Worm (Caenorhabditis elegans): ENCODE measurements around the gene F40G12.2.
"Not testable (repeated sequence)": the region's sequence is repeated elsewhere in the genome, so short reads cannot be mapped to it uniquely, and the experiment has no call there.

F40G12.2 gene

DNA sequence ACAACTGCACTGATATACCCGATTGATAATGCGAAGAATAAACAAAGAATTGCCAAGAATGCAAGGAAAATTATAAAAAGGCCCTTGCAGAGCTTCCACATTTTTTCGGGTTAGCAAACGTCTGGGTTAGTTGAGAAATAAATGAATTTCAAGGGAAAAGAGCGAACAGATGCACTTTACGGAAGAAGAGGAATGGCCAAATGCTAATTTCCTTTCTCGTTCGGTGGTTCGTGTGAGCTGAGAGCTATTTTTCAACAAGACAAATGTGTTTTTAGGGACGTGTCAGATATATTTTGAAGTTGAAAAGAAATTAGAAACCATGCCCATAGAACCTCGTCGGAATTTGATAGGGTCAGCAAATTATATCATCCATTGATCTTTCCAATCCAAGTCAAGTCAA, at the start of gene F40G12.2:
Gene F40G12.2, minus strand, starts transcription at position 101 of the 400 bp plus-strand sequence.
- TF ChIP-seq nhr-2 (tag; optimal IDR thresholded peaks at IDR 0.05) (no peak), snpc-4 (tag; optimal IDR thresholded peaks at IDR 0.05) (no peak), elt-3 (tag; optimal IDR thresholded peaks at IDR 0.05) (no peak), sptf-1 (tag; optimal IDR thresholded peaks at IDR 0.05) (no peak), pha-4 (tag; optimal IDR thresholded peaks at IDR 0.05) (no peak), lin-13 (tag; optimal IDR thresholded peaks at IDR 0.05) (no peak), unc-120 (tag; optimal IDR thresholded peaks at IDR 0.05; ENCODE audit: poor library complexity, severe bottlenecking) (no peak), ztf-11 (tag; optimal IDR thresholded peaks at IDR 0.05) (no peak), mep-1 (tag; optimal IDR thresholded peaks at IDR 0.05) (no peak), lsy-2 (tag; optimal IDR thresholded peaks at IDR 0.05) (no peak), nhr-76 (tag; optimal IDR thresholded peaks at IDR 0.05) (no peak), bed-3 (GFP tag; optimal IDR thresholded peaks at IDR 0.05) (no peak), blmp-1 (tag; optimal IDR thresholded peaks at IDR 0.05) (no peak)

DNA sequence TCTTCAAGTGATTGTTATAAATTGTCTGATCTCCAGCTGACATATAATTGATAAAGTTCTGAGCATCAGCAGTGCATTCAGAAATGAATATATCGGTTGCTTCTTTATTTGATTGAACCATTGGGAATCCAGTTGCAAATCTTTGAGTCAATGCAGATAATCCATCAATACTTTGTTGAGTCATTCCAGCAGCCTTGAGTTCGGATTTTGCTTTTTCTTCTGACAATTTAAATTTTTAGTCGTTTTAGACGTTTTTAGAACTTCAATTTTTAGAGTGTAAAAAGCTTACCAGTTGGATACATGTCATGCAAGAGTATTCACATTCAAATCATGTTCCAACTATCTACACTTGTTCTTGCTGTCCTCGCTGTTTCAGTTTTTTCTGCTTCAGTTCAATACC, 48.9 kb upstream of the F40G12.2 start, which contains the start of gene F14D7.14:
Gene F14D7.14, plus strand, starts transcription at position 301 of the 400 bp plus-strand sequence.
- TF ChIP-seq drap-1 (GFP tag; optimal IDR thresholded peaks at IDR 0.05); snpc-4 (tag; optimal IDR thresholded peaks at IDR 0.05); sptf-1 (tag; optimal IDR thresholded peaks at IDR 0.05): not testable (repeated sequence)

- not testable (repeated sequence) for TF ChIP-seq sem-2 (GFP tag; optimal IDR thresholded peaks at IDR 0.05); zip-8 (tag; optimal IDR thresholded peaks at IDR 0.05); ham-2 (GFP tag; optimal IDR thresholded peaks at IDR 0.05)
These were observed 47.4 kb upstream of the F40G12.2 start, which contains the start of gene spig-5 for ce11 chrV:14308164-14308563. spig-5 (plus strand) TSS chrV:14308464.

DNA sequence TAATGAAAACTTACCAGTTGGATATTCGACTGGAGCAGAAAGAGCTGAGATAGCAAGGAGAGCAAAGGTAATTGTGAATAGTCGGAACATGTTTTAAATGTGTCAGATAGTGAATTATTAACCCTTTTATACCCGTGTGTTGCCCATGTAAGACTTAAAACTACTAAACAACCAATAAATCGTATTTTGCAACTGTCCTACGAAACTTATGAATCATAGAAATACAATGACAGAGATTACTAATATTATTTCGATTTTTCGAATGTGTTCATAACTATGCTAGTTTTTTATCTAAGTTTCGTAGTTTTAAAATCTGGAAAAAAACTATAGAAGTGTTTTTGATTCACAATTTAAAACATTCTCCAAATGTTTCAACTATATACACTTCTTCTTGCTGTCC, 46.0 kb upstream of the F40G12.2 start, which contains the start of gene spig-4:
Gene spig-4, minus strand, starts transcription at position 101 of the 400 bp plus-strand sequence.
- not testable (repeated sequence) for TF ChIP-seq cnd-1, nhr-28, pha-4 (tag; optimal IDR thresholded peaks at IDR 0.05)

- TF ChIP-seq nhr-237 (tag; optimal IDR thresholded peaks at IDR 0.05) (no peak), unc-120 (tag; optimal IDR thresholded peaks at IDR 0.05; ENCODE audit: poor library complexity, severe bottlenecking) (no peak), mls-2 (tag; optimal IDR thresholded peaks at IDR 0.05) (no peak), elt-3 (tag; optimal IDR thresholded peaks at IDR 0.05) (no peak), pha-4 (tag; optimal IDR thresholded peaks at IDR 0.05) (no peak), nhr-2 (tag; optimal IDR thresholded peaks at IDR 0.05) (no peak), ces-1 (GFP tag; optimal IDR thresholded peaks at IDR 0.05) (no peak), ceh-43 (GFP tag; optimal IDR thresholded peaks at IDR 0.05) (no peak), lsy-2 (tag; optimal IDR thresholded peaks at IDR 0.05) (no peak), M03D4.4 (tag; optimal IDR thresholded peaks at IDR 0.05) (no peak), sptf-1 (tag; optimal IDR thresholded peaks at IDR 0.05) (no peak), unc-39 (tag; optimal IDR thresholded peaks at IDR 0.05) (no peak), elt-1 (tag; optimal IDR thresholded peaks at IDR 0.05; ENCODE audit: borderline replicate concordance, insufficient read depth) (no peak), snpc-4 (tag; optimal IDR thresholded peaks at IDR 0.05) (no peak), sem-2 (GFP tag; optimal IDR thresholded peaks at IDR 0.05) (no peak), nhr-76 (tag; optimal IDR thresholded peaks at IDR 0.05) (no peak), lin-32 (GFP tag; optimal IDR thresholded peaks at IDR 0.05) (no peak), ceh-83 (GFP tag; optimal IDR thresholded peaks at IDR 0.05) (no peak), tbx-8 (GFP tag; optimal IDR thresholded peaks at IDR 0.05) (no peak)
These were observed 40.3 kb upstream of the F40G12.2 start, which contains the start of gene F14D7.6 for ce11 chrV:14301076-14301475. F14D7.6 (plus strand) TSS chrV:14301413.

- TF ChIP-seq nhr-237 (tag; optimal IDR thresholded peaks at IDR 0.05) (no peak), M03D4.4 (tag; optimal IDR thresholded peaks at IDR 0.05) (no peak), mep-1 (tag; optimal IDR thresholded peaks at IDR 0.05) (no peak), unc-62 (GFP tag; optimal IDR thresholded peaks at IDR 0.05) (no peak), sptf-1 (tag; optimal IDR thresholded peaks at IDR 0.05) (no peak), zip-8 (tag; optimal IDR thresholded peaks at IDR 0.05) (no peak), unc-39 (tag; optimal IDR thresholded peaks at IDR 0.05) (no peak), flh-1 (GFP tag; optimal IDR thresholded peaks at IDR 0.05) (no peak), snpc-4 (tag; optimal IDR thresholded peaks at IDR 0.05) (no peak), nhr-28 (tag; optimal IDR thresholded peaks at IDR 0.05) (no peak), drap-1 (GFP tag; optimal IDR thresholded peaks at IDR 0.05) (no peak), ceh-83 (GFP tag; optimal IDR thresholded peaks at IDR 0.05) (no peak), cnd-1 (tag; optimal IDR thresholded peaks at IDR 0.05) (no peak), nhr-2 (tag; optimal IDR thresholded peaks at IDR 0.05) (no peak), blmp-1 (tag; optimal IDR thresholded peaks at IDR 0.05) (no peak), ces-1 (GFP tag; optimal IDR thresholded peaks at IDR 0.05) (no peak), tbx-8 (GFP tag; optimal IDR thresholded peaks at IDR 0.05) (no peak), hlh-1 (tag; optimal IDR thresholded peaks at IDR 0.05) (no peak)
These were observed 38.9 kb upstream of the F40G12.2 start, which contains the start of the genes spig-3 and F14D7.12 for ce11 chrV:14299569-14300064. spig-3 (minus strand) TSS chrV:14299669. F14D7.12 (plus strand) TSS chrV:14300014.
